Worm (Caenorhabditis elegans) whole organism, early embryonic: ENCODE data around the gene C06E1.9.

ENCODE experiments used
- B0310.2 ChIP-seq: sonication (generic microtip); optimal IDR thresholded peaks from 2 replicates; lab custom pipeline; 2016; ENCODE audit warnings: mild to moderate bottlenecking, missing genetic modification characterization, missing compliant biosample characterization
- F13C5.2 ChIP-seq: sonication (generic microtip); optimal IDR thresholded peaks from 2 replicates; lab custom pipeline; 2017; ENCODE audit warnings: mild to moderate bottlenecking, missing genetic modification characterization, inconsistent platforms, missing compliant biosample characterization
- aly-1 ChIP-seq: sonication (generic microtip); optimal IDR thresholded peaks from 2 replicates; lab custom pipeline; 2016; ENCODE audit warnings: missing genetic modification characterization, missing compliant biosample characterization
- ama-1 ChIP-seq: fragments of 150-350 bp; optimal IDR thresholded peaks from 2 replicates; lab custom pipeline; 2014
- ceh-13 ChIP-seq: fragments of 200-800 bp; sonication (Bioruptor generic); optimal IDR thresholded peaks from 2 replicates; lab custom pipeline; 2018; ENCODE audit warnings: mild to moderate bottlenecking, missing genetic modification characterization, missing compliant biosample characterization
- ceh-36 ChIP-seq: sonication (generic microtip); optimal IDR thresholded peaks from 2 replicates; lab custom pipeline; 2016; ENCODE audit warnings: missing genetic modification characterization, inconsistent platforms, missing compliant biosample characterization
- ets-7 ChIP-seq: sonication (generic microtip); optimal IDR thresholded peaks from 2 replicates; lab custom pipeline; 2016; ENCODE audit warnings: missing genotype, missing genetic modification characterization, missing compliant biosample characterization
- flt-1 ChIP-seq: fragments of 200-800 bp; sonication (Bioruptor generic); IDR thresholded peaks from 2 replicates; pipeline ENCODE4 v1.3.6; 2022; ENCODE audit warnings: missing genetic modification characterization, missing compliant biosample characterization
- hmbx-1 ChIP-seq: sonication (generic microtip); optimal IDR thresholded peaks from 2 replicates; lab custom pipeline; 2016; ENCODE audit warnings: mild to moderate bottlenecking, missing genetic modification characterization, missing compliant biosample characterization
- hmg-4 ChIP-seq: fragments of 200-800 bp; sonication (Bioruptor generic); optimal IDR thresholded peaks from 2 replicates; lab custom pipeline; 2018; ENCODE audit warnings: mild to moderate bottlenecking, missing genetic modification characterization, missing compliant biosample characterization
- hnd-1 ChIP-seq: sonication (generic microtip); optimal IDR thresholded peaks from 2 replicates; lab custom pipeline; 2016; ENCODE audit warnings: missing genetic modification characterization, missing compliant biosample characterization
- pes-1 ChIP-seq: fragments of 200-800 bp; sonication (Bioruptor generic); IDR thresholded peaks from 2 replicates; pipeline ENCODE4 v1.3.6; 2022; ENCODE audit warnings: missing genetic modification reagents, missing genetic modification characterization, missing compliant biosample characterization
- scrt-1 ChIP-seq: fragments of 200-800 bp; sonication (Bioruptor generic); IDR thresholded peaks from 2 replicates; pipeline ENCODE4 v1.3.6; 2022; ENCODE audit warnings: missing genetic modification characterization, missing compliant biosample characterization
- sea-1 ChIP-seq: fragments of 200-800 bp; sonication (Bioruptor generic); conservative IDR thresholded peaks from 2 replicates; pipeline ENCODE4 v1.3.6; 2022; ENCODE audit warnings: missing genetic modification characterization, missing compliant biosample characterization
- tbx-11 ChIP-seq: fragments of 200-800 bp; sonication (Bioruptor generic); IDR thresholded peaks from 2 replicates; pipeline ENCODE4 v1.3.6; 2022; ENCODE audit warnings: missing genetic modification characterization, missing compliant biosample characterization
- tbx-37 ChIP-seq: fragments of 200-800 bp; sonication (Bioruptor generic); conservative IDR thresholded peaks from 2 replicates; pipeline ENCODE4 v1.3.6; 2022; ENCODE audit warnings: missing genetic modification reagents, missing genetic modification characterization, missing compliant biosample characterization
- tra-4 ChIP-seq: sonication (generic microtip); optimal IDR thresholded peaks from 2 replicates; lab custom pipeline; 2017; ENCODE audit warnings: missing genetic modification characterization, missing compliant biosample characterization

C06E1.9 gene

ce11 chrIII:8611282-8611681 is 1.7 kb upstream of the C06E1.9 start:
- TF ChIP-seq sea-1 (GFP tag; lab: Robert Waterston, UW) (no peak), ama-1 (lab: Kevin White, UChicago) (no peak)

ce11 chrIII:8605532-8605931 is 4.1 kb downstream of the C06E1.9 start, which contains the start of gene C06E1.1:
C06E1.1 (plus strand) TSS chrIII:8605832.
- no peak for TF ChIP-seq sea-1 (GFP tag; lab: Robert Waterston, UW)
- TF ChIP-seq F13C5.2 (tag; lab: Kevin White, UChicago): no peak
- no peak for TF ChIP-seq B0310.2 (tag; lab: Kevin White, UChicago)
- TF ChIP-seq flt-1 (GFP tag; lab: Robert Waterston, UW): no peak
- TF ChIP-seq tbx-37 (GFP tag; lab: Robert Waterston, UW): no peak
- TF ChIP-seq hnd-1 (tag; lab: Kevin White, UChicago): no peak
- no peak for TF ChIP-seq ceh-36
- TF ChIP-seq scrt-1 (GFP tag; lab: Robert Waterston, UW): no peak
- no peak for TF ChIP-seq ceh-13 (GFP tag; lab: Kevin White, UChicago)
- no peak for TF ChIP-seq ets-7 (tag; lab: Kevin White, UChicago)

ce11 chrIII:8602148-8602547 is 7.4 kb downstream of the C06E1.9 start:
- TF ChIP-seq ets-7 (tag; lab: Kevin White, UChicago) (no peak), ceh-13 (GFP tag; lab: Kevin White, UChicago) (no peak), aly-1 (no peak)

- TF ChIP-seq pes-1 (GFP tag; lab: Robert Waterston, UW): no peak
- TF ChIP-seq hnd-1 (tag; lab: Kevin White, UChicago): no peak
Measured at ce11 chrIII:8598961-8599360, 10.6 kb downstream of the C06E1.9 start.

- TF ChIP-seq sea-1 (GFP tag; lab: Robert Waterston, UW) (no peak), hmbx-1 (tag; lab: Kevin White, UChicago) (no peak)
Measured at ce11 chrIII:8597770-8598169, 11.8 kb downstream of the C06E1.9 start, which contains the start of gene ztf-30. ztf-30 (minus strand) TSS chrIII:8597870.

DNA sequence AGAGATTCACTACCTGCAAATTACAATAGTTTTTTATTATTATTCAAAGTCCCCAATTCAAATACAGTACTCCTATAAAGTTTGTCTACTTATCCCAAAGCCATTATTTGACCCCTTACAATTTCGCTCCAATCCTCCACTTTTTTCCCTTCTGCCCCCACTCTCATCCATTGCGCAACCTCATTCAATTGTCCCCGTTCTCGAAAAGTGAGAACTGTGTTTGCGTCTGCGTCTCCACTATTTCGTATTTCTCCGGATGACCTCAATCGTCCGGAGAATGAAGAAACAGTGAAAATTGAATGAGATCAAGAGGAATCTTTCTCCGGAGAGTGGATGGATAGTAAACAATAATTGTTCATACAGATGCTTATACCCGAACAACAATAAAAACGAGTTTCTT is 12.9 kb downstream of the C06E1.9 start:
- TF ChIP-seq hmbx-1 (tag; lab: Kevin White, UChicago): no peak
- TF ChIP-seq ama-1 (lab: Kevin White, UChicago): no peak
- TF ChIP-seq tra-4 (tag; lab: Kevin White, UChicago): no peak
- no peak for TF ChIP-seq tbx-11 (GFP tag; lab: Robert Waterston, UW)
- no peak for TF ChIP-seq B0310.2 (tag; lab: Kevin White, UChicago)
- no peak for TF ChIP-seq aly-1
- no peak for TF ChIP-seq pes-1 (GFP tag; lab: Robert Waterston, UW)
- no peak for TF ChIP-seq F13C5.2 (tag; lab: Kevin White, UChicago)
- no peak for TF ChIP-seq ceh-13 (GFP tag; lab: Kevin White, UChicago)
- TF ChIP-seq ets-7 (tag; lab: Kevin White, UChicago): no peak
- TF ChIP-seq ceh-36: no peak
- no peak for TF ChIP-seq hnd-1 (tag; lab: Kevin White, UChicago)
- TF ChIP-seq flt-1 (GFP tag; lab: Robert Waterston, UW): no peak
- TF ChIP-seq sea-1 (GFP tag; lab: Robert Waterston, UW): no peak
- no peak for TF ChIP-seq hmg-4 (GFP tag; lab: Kevin White, UChicago)
- no peak for TF ChIP-seq scrt-1 (GFP tag; lab: Robert Waterston, UW)

DNA sequence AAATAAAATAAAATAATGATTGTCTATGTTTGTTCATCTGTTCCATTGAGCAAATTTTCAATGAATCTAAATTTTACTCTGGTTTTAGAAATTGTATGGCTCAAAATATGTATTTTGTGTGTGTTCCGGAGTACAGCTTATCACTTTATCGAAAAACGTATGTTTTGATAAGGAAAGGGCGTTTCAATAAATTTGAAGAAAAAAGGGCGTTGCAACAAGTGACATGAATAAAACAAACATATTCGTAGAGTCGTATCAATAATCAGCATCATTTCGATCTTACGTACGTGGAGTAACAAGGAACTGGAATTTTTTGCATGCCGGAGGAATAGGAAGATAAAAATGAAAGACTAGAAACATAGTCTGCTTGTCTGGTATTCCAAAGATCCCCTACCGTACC is 15.5 kb downstream of the C06E1.9 start:
- TF ChIP-seq ceh-13 (GFP tag; lab: Kevin White, UChicago) (no peak), ceh-36 (no peak), ama-1 (lab: Kevin White, UChicago) (no peak), tbx-37 (GFP tag; lab: Robert Waterston, UW) (no peak), B0310.2 (tag; lab: Kevin White, UChicago) (no peak), scrt-1 (GFP tag; lab: Robert Waterston, UW) (no peak), hmg-4 (GFP tag; lab: Kevin White, UChicago) (no peak), flt-1 (GFP tag; lab: Robert Waterston, UW) (no peak), aly-1 (no peak), sea-1 (GFP tag; lab: Robert Waterston, UW) (no peak), tra-4 (tag; lab: Kevin White, UChicago) (no peak), hnd-1 (tag; lab: Kevin White, UChicago) (no peak)

- no peak for TF ChIP-seq aly-1
Measured at ce11 chrIII:8593620-8594019, 16.0 kb downstream of the C06E1.9 start, which contains the start of gene C06E1.7. C06E1.7 (minus strand) TSS chrIII:8593720.

DNA sequence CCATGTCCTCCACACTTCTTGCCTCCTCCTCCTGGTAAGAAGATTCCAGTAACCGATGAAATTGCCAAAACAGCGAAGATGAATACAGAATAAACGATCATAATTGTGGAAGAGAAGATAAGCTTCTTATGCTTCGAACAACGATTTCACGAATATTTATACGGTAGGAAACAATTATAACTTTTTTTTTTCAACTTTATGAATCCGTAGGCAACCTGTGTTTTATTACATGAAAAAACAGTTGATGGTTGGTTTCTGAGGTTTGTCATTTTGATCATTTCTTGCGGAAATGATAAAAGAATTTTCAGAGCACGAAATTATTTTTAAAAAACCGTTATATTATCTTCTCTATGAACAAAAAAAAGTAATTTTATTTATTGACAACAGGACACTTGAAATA is 18.7 kb downstream of the C06E1.9 start, which contains the start of gene fipr-16:
fipr-16 (minus strand) TSS at position 101 of the 400 bp plus-strand sequence.
- TF ChIP-seq hnd-1 (tag; lab: Kevin White, UChicago) (no peak), ceh-13 (GFP tag; lab: Kevin White, UChicago) (no peak), ceh-36 (no peak), pes-1 (GFP tag; lab: Robert Waterston, UW) (no peak), tbx-11 (GFP tag; lab: Robert Waterston, UW) (no peak), B0310.2 (tag; lab: Kevin White, UChicago) (no peak), ama-1 (lab: Kevin White, UChicago) (no peak), tra-4 (tag; lab: Kevin White, UChicago) (no peak), aly-1 (no peak), ets-7 (tag; lab: Kevin White, UChicago) (no peak), hmg-4 (GFP tag; lab: Kevin White, UChicago) (no peak), F13C5.2 (tag; lab: Kevin White, UChicago) (no peak), scrt-1 (GFP tag; lab: Robert Waterston, UW) (no peak), hmbx-1 (tag; lab: Kevin White, UChicago) (no peak), flt-1 (GFP tag; lab: Robert Waterston, UW) (no peak), sea-1 (GFP tag; lab: Robert Waterston, UW) (no peak), tbx-37 (GFP tag; lab: Robert Waterston, UW) (no peak)
